Comparison of ENCODE assay signal across 1 worm cellular context in genomic region chrII:6832695-6833389, ce11.
TF ChIP-seq lines count a peak whose summit lies in the region.

No protein-coding gene starts in this region.

TF ChIP-seq in whole organism, L1 larva, 84 proteins besides CTCF, POLR2A, EP300 and RAD21 (continued from another document):
- peak; percentile 14 for TF ChIP-seq rnt-1 (tag; optimal IDR thresholded peaks at IDR 0.05; lab: Kevin White, UChicago)
